Fruit fly (Drosophila melanogaster) whole organism, embryonic: ENCODE measurements around the gene CG17786.
A peak's percentile ranks its signal among the peaks of the same experiment; 100 is the strongest.

Experiments used
- Asciz ChIP-seq: fragments of 200-800 bp; sonication (Bioruptor generic); optimal IDR thresholded peaks from 2 replicates; lab custom pipeline; 2017; ENCODE audit warnings: missing biosample characterization, mild to moderate bottlenecking, missing genetic modification characterization, missing genetic modification reagents
- Blimp-1 ChIP-seq: fragments of 200-800 bp; sonication (Bioruptor generic); optimal IDR thresholded peaks from 3 replicates; lab custom pipeline; 2018; ENCODE audit warnings: missing biosample characterization, missing genetic modification characterization, mild to moderate bottlenecking, moderate library complexity, missing genetic modification reagents
- Bteb2 ChIP-seq: fragments of 200-800 bp; sonication (Bioruptor generic); optimal IDR thresholded peaks from 2 replicates; lab custom pipeline; 2016; ENCODE audit warnings: missing biosample characterization, missing genetic modification characterization
- CG11247 ChIP-seq: fragments of 200-800 bp; sonication (Bioruptor generic); IDR thresholded peaks from 2 replicates; pipeline ENCODE4 v1.3.6; 2022; ENCODE audit warnings: missing biosample characterization, missing genetic modification characterization
- CG12659 ChIP-seq: fragments of 200-800 bp; sonication (Bioruptor generic); optimal IDR thresholded peaks from 3 replicates; lab custom pipeline; 2017; ENCODE audit warnings: mild to moderate bottlenecking, missing biosample characterization, missing genetic modification reagents, missing genetic modification characterization
- CG14710 ChIP-seq: fragments of 200-800 bp; sonication (Bioruptor generic); optimal IDR thresholded peaks from 3 replicates; lab custom pipeline; 2019; ENCODE audit warnings: missing biosample characterization, mild to moderate bottlenecking, missing genetic modification characterization, moderate library complexity
- CG14965 ChIP-seq: fragments of 200-800 bp; sonication (Bioruptor generic); optimal IDR thresholded peaks from 2 replicates; lab custom pipeline; 2016; ENCODE audit warnings: missing biosample characterization, missing genetic modification characterization, borderline replicate concordance
- CG15696 ChIP-seq: fragments of 200-800 bp; sonication (Bioruptor generic); optimal IDR thresholded peaks from 2 replicates; lab custom pipeline; 2019; ENCODE audit warnings: missing biosample characterization, mild to moderate bottlenecking, missing genetic modification characterization, moderate library complexity
- CG16813 ChIP-seq: fragments of 200-800 bp; sonication (Bioruptor generic); IDR thresholded peaks from 3 replicates; pipeline ENCODE4 v1.3.6; 2022; ENCODE audit warnings: missing biosample characterization, missing genetic modification characterization; ENCODE audit not compliant: partially characterized antibody
- CG30403 ChIP-seq: fragments of 200-800 bp; sonication (Bioruptor generic); optimal IDR thresholded peaks from 3 replicates; lab custom pipeline; 2016; ENCODE audit warnings: missing biosample characterization, missing genetic modification characterization
- CG3726 ChIP-seq: fragments of 200-800 bp; sonication (Bioruptor generic); IDR thresholded peaks from 3 replicates; pipeline ENCODE4, ENCODE4 v1.3.6; 2022; ENCODE audit warnings: missing biosample characterization, missing genetic modification characterization
- CG3838 ChIP-seq: fragments of 200-800 bp; sonication (Bioruptor generic); optimal IDR thresholded peaks from 3 replicates; lab custom pipeline; 2016; ENCODE audit warnings: missing biosample characterization, missing genetic modification characterization
- CG4360 ChIP-seq: fragments of 200-800 bp; sonication (Bioruptor generic); IDR thresholded peaks from 2 replicates; pipeline ENCODE4 v1.3.6; 2022; ENCODE audit warnings: missing biosample characterization, missing genetic modification characterization
- CG43689 ChIP-seq: fragments of 200-800 bp; sonication (Bioruptor generic); IDR thresholded peaks from 2 replicates; pipeline ENCODE4 v1.3.6; 2022; ENCODE audit warnings: missing biosample characterization, missing genetic modification characterization
- CG5953 ChIP-seq: fragments of 200-800 bp; sonication (Bioruptor generic); IDR thresholded peaks from 2 replicates; pipeline ENCODE4 v1.3.6; 2022; ENCODE audit warnings: missing biosample characterization, missing genetic modification characterization
- CG6272 ChIP-seq: fragments of 200-800 bp; sonication (Bioruptor generic); IDR thresholded peaks from 2 replicates; pipeline ENCODE4 v1.3.6; 2022; ENCODE audit warnings: missing biosample characterization, missing genetic modification characterization
- CG6689 ChIP-seq: fragments of 200-800 bp; sonication (Bioruptor generic); IDR thresholded peaks from 2 replicates; pipeline ENCODE4 v1.3.6; 2022; ENCODE audit warnings: missing biosample characterization, missing genetic modification characterization
- CG7745 ChIP-seq: fragments of 200-800 bp; sonication (Bioruptor generic); optimal IDR thresholded peaks from 2 replicates; lab custom pipeline; 2018; ENCODE audit warnings: missing biosample characterization, mild to moderate bottlenecking, missing genetic modification characterization, moderate library complexity
- CHES-1-like ChIP-seq: fragments of 200-800 bp; sonication (Bioruptor generic); optimal IDR thresholded peaks from 2 replicates; lab custom pipeline; 2016; ENCODE audit warnings: missing biosample characterization, missing genetic modification characterization
- D19B ChIP-seq: fragments of 200-800 bp; sonication (Bioruptor generic); optimal IDR thresholded peaks from 2 replicates; lab custom pipeline; 2017; ENCODE audit warnings: missing biosample characterization, mild to moderate bottlenecking, missing genetic modification characterization
- Deaf1 ChIP-seq: fragments of 200-800 bp; optimal IDR thresholded peaks from 3 replicates; lab custom pipeline; 2019; ENCODE audit warnings: missing biosample characterization, mild to moderate bottlenecking, missing genetic modification characterization, moderate library complexity
- Dip2 ChIP-seq: fragments of 200-800 bp; sonication (Bioruptor generic); IDR thresholded peaks from 2 replicates; pipeline ENCODE4 v1.3.6; 2022; ENCODE audit warnings: missing biosample characterization, missing genetic modification characterization
- Drgx ChIP-seq: fragments of 200-800 bp; sonication (Bioruptor generic); IDR thresholded peaks from 2 replicates; pipeline ENCODE4 v1.3.6; 2022; ENCODE audit warnings: missing biosample characterization, missing genetic modification characterization
- HHEX ChIP-seq: fragments of 200-800 bp; sonication (Bioruptor generic); optimal IDR thresholded peaks from 3 replicates; lab custom pipeline; 2017; ENCODE audit warnings: missing biosample characterization, mild to moderate bottlenecking, missing genetic modification characterization, missing genetic modification reagents
- Hr3 ChIP-seq: fragments of 200-800 bp; sonication (Bioruptor generic); optimal IDR thresholded peaks from 3 replicates; lab custom pipeline; 2016; ENCODE audit warnings: missing biosample characterization, missing genetic modification characterization
- Hsf ChIP-seq: fragments of 200-800 bp; sonication (Bioruptor generic); optimal IDR thresholded peaks from 3 replicates; lab custom pipeline; 2016; ENCODE audit warnings: missing biosample characterization, missing genetic modification characterization
- Lhr ChIP-seq: fragments of 200-800 bp; sonication (Bioruptor generic); optimal IDR thresholded peaks from 3 replicates; lab custom pipeline; 2017; ENCODE audit warnings: mild to moderate bottlenecking, missing biosample characterization, missing genetic modification reagents, missing genetic modification characterization
- Sry-δ ChIP-seq: fragments of 200-800 bp; sonication (Bioruptor generic); optimal IDR thresholded peaks from 2 replicates; lab custom pipeline; 2016; ENCODE audit warnings: missing biosample characterization, missing genetic modification characterization
- Ssrp ChIP-seq: fragments of 200-800 bp; sonication (Bioruptor generic); optimal IDR thresholded peaks from 2 replicates; lab custom pipeline; 2018; ENCODE audit warnings: missing biosample characterization, mild to moderate bottlenecking, missing genetic modification characterization, moderate library complexity
- ato ChIP-seq: fragments of 200-800 bp; sonication (Bioruptor generic); IDR thresholded peaks from 2 replicates; pipeline ENCODE4 v1.3.6; 2022; ENCODE audit warnings: missing biosample characterization, missing genetic modification characterization; ENCODE audit not compliant: partially characterized antibody
- cg ChIP-seq: fragments of 200-800 bp; sonication (Bioruptor generic); optimal IDR thresholded peaks from 3 replicates; lab custom pipeline; 2019; ENCODE audit warnings: missing biosample characterization, mild to moderate bottlenecking, missing genetic modification characterization, moderate library complexity
- corto ChIP-seq: fragments of 200-800 bp; sonication (Bioruptor generic); optimal IDR thresholded peaks from 2 replicates; lab custom pipeline; 2016; ENCODE audit warnings: missing biosample characterization, mild to moderate bottlenecking, missing genetic modification characterization, moderate library complexity
- ewg ChIP-seq: fragments of 200-800 bp; sonication (Bioruptor generic); optimal IDR thresholded peaks from 3 replicates; lab custom pipeline; 2017; ENCODE audit warnings: mild to moderate bottlenecking, missing biosample characterization, missing genetic modification reagents, missing genetic modification characterization
- fd64A ChIP-seq: fragments of 200-800 bp; sonication (Bioruptor generic); optimal IDR thresholded peaks from 3 replicates; lab custom pipeline; 2018; ENCODE audit warnings: missing biosample characterization, mild to moderate bottlenecking, missing genetic modification characterization
- gce ChIP-seq: fragments of 200-800 bp; sonication (Bioruptor generic); IDR thresholded peaks from 3 replicates; pipeline ENCODE4 v1.3.6; 2022; ENCODE audit warnings: missing biosample characterization, missing genetic modification characterization
- gcm ChIP-seq: fragments of 200-800 bp; sonication (Bioruptor generic); optimal IDR thresholded peaks from 2 replicates; lab custom pipeline; 2019; ENCODE audit warnings: missing biosample characterization, mild to moderate bottlenecking, missing genetic modification characterization, moderate library complexity
- gt ChIP-seq: fragments of 200-800 bp; sonication (Bioruptor generic); IDR thresholded peaks from 2 replicates; pipeline ENCODE4 v1.3.6; 2022; ENCODE audit warnings: missing biosample characterization, missing genetic modification characterization
- hb ChIP-seq: fragments of 200-800 bp; sonication (Bioruptor generic); IDR thresholded peaks from 3 replicates; pipeline ENCODE4 v1.3.6; 2022; ENCODE audit warnings: missing biosample characterization, missing genetic modification characterization; ENCODE audit not compliant: partially characterized antibody
- her ChIP-seq: fragments of 200-800 bp; sonication (Bioruptor generic); optimal IDR thresholded peaks from 2 replicates; lab custom pipeline; 2016; ENCODE audit warnings: missing biosample characterization, missing genetic modification characterization
- jumu ChIP-seq: fragments of 200-800 bp; sonication (Bioruptor generic); optimal IDR thresholded peaks from 3 replicates; lab custom pipeline; 2016; ENCODE audit warnings: missing biosample characterization, missing genetic modification characterization
- lmd ChIP-seq: fragments of 200-800 bp; sonication (Bioruptor generic); IDR thresholded peaks from 2 replicates; pipeline ENCODE4 v1.3.6; 2022; ENCODE audit warnings: missing biosample characterization, missing genetic modification characterization
- pzg ChIP-seq: fragments of 200-800 bp; sonication (Bioruptor generic); optimal IDR thresholded peaks from 3 replicates; lab custom pipeline; 2018; ENCODE audit warnings: missing biosample characterization, mild to moderate bottlenecking, missing genetic modification characterization, moderate library complexity
- run ChIP-seq: fragments of 200-800 bp; sonication (Bioruptor generic); optimal IDR thresholded peaks from 3 replicates; lab custom pipeline; 2018; ENCODE audit warnings: missing biosample characterization, mild to moderate bottlenecking, missing genetic modification characterization
- sd ChIP-seq: fragments of 200-800 bp; sonication (Bioruptor generic); optimal IDR thresholded peaks from 3 replicates; lab custom pipeline; 2018; ENCODE audit warnings: missing biosample characterization, mild to moderate bottlenecking, missing genetic modification characterization, moderate library complexity
- sisA ChIP-seq: fragments of 200-800 bp; sonication (Bioruptor generic); IDR thresholded peaks from 2 replicates; pipeline ENCODE4 v1.3.6; 2022; ENCODE audit warnings: missing biosample characterization, missing genetic modification characterization
- wek ChIP-seq: fragments of 200-800 bp; sonication (Bioruptor generic); optimal IDR thresholded peaks from 3 replicates; lab custom pipeline; 2018; ENCODE audit warnings: missing biosample characterization, mild to moderate bottlenecking, missing genetic modification characterization, moderate library complexity
- wor ChIP-seq: fragments of 200-800 bp; sonication (Bioruptor generic); IDR thresholded peaks from 2 replicates; pipeline ENCODE4 v1.3.6; 2022; ENCODE audit warnings: missing biosample characterization, missing genetic modification characterization

The CG17786 gene

DNA sequence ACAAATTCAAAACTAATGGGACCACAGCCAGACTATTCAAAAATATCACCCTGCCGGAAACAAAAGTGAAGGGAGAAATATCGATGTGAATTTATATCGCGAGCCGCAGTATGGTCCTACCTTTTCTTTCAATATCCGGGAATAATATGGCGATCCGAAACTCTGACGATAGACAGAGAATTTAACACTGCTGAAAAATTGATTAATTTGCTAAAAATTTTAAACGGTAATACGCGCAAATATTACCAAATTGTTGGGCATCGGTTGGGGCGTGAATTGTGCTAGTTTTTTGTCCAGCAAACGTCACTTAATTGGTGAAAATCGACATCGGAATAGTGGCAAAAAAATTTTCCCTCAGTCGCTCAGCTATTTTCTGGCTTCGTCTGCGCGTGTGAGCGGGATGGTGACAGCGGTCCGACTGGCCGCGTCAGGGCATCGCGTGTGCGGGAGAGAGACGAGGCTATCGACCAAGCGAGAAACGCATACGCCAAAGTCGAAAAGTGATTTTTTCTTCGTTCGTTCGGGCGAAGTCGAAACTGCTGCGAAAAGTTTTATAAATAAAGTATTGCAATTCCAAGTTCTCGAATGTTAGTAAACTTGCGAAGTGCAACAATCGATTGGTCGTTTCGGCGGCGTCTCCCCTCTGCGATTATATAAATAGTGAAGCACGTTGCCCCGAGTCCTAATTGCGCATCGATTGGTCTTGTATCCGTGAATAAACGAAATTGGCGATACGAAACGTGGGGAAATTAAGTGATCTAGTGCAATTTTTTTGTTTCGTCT is 12.1 kb upstream of the CG17786 start, which contains the start of gene mask (continued):
- TF ChIP-seq HHEX (GFP tag; lab: Kevin White, UChicago) (peak; percentile 83), run (tag; lab: Kevin White, UChicago) (no peak), CG6689 (GFP tag; lab: Robert Waterston, UW) (0 out of 2 replicates have a peak, but pooled peaks have one; percentile 24), fd64A (GFP tag; lab: Kevin White, UChicago) (peak; percentile 25), CG7745 (no peak), Asciz (GFP tag; lab: Kevin White, UChicago) (peak; percentile 55), gce (GFP tag; lab: Robert Waterston, UW) (peak; percentile 79)
- TF ChIP-seq, all 482 proteins: peak for 384

DNA sequence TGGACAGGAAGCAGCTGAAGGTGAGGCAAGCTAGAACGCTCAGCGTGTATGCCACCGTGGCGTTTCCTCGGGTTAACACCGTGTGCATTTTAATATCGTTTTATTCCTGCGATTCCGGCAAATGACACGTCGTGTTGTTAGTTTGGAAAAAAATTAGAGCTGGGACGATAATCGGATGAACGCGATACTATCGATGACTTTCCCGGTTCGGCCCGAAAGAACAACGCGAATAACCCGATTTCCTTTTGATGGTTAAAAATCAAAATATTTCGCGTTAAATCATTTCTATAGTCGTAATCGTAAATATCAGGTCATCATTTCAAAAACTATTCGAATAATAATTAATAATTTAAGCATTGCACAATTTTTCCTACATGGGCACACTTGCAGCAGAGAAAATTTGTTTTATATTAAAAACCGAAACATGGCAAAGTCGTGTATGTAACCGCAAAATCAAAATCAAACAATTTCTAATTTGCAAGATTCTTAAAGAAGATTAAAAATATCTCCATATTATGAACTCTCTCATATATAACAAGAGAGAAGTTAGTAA is 11.4 kb upstream of the CG17786 start, which contains the start of gene Spase22-23:
Spase22-23 (minus strand) TSS at position 166 of the 553 bp plus-strand sequence.
- no peak for TF ChIP-seq ewg
- TF ChIP-seq CG15696 (tag; lab: Kevin White, UChicago), result no peak
- peak; percentile 83 for TF ChIP-seq Sry-δ
- TF ChIP-seq CG43689 (GFP tag; lab: Robert Waterston, UW), result no peak
- no peak for TF ChIP-seq CG14710 (tag; lab: Kevin White, UChicago)
- no peak for TF ChIP-seq D19B (GFP tag; lab: Kevin White, UChicago)
- no peak for TF ChIP-seq lmd
- no peak for TF ChIP-seq Ssrp (tag; lab: Kevin White, UChicago)
- no peak for TF ChIP-seq her (GFP tag; lab: Kevin White, UChicago)
- no peak; the same call in 1 of the 2 replicates for TF ChIP-seq CG11247
- no peak for TF ChIP-seq cg (GFP tag; lab: Kevin White, UChicago)
- peak; percentile 92 for TF ChIP-seq hb (GFP tag; lab: Robert Waterston, UW)
- no peak for TF ChIP-seq Bteb2 (GFP tag; lab: Kevin White, UChicago)
- no peak for TF ChIP-seq corto
- TF ChIP-seq CHES-1-like (GFP tag; lab: Kevin White, UChicago), result no peak
- TF ChIP-seq CG16813 (GFP tag; lab: Robert Waterston, UW), result peak; percentile 94
- no peak for TF ChIP-seq wor
- TF ChIP-seq pzg, result peak; percentile 20
- no peak for TF ChIP-seq CG12659 (GFP tag; lab: Kevin White, UChicago)
- no peak for TF ChIP-seq CG4360 (GFP tag; lab: Robert Waterston, UW)
- TF ChIP-seq sd (tag; lab: Kevin White, UChicago), result no peak
- TF ChIP-seq wek (GFP tag; lab: Kevin White, UChicago), result peak; percentile 15
- no peak for TF ChIP-seq Dip2 (GFP tag; lab: Robert Waterston, UW)
- TF ChIP-seq CG6272 (GFP tag; lab: Robert Waterston, UW), result no peak
- no peak for TF ChIP-seq jumu (GFP tag; lab: Kevin White, UChicago)
- TF ChIP-seq Hsf, result no peak
- no peak for TF ChIP-seq CG30403
- no peak for TF ChIP-seq Drgx (GFP tag; lab: Robert Waterston, UW)
- TF ChIP-seq CG5953 (GFP tag; lab: Robert Waterston, UW), result no peak
- TF ChIP-seq Blimp-1 (GFP tag; lab: Kevin White, UChicago), result no peak
- TF ChIP-seq ato (GFP tag; lab: Robert Waterston, UW), result peak; percentile 89
- TF ChIP-seq gt (GFP tag; lab: Robert Waterston, UW), result no peak
- no peak for TF ChIP-seq Hr3 (GFP tag; lab: Kevin White, UChicago)
- TF ChIP-seq CG3838 (GFP tag; lab: Kevin White, UChicago), result no peak
- TF ChIP-seq CG3726, result no peak
- no peak for TF ChIP-seq Lhr (GFP tag; lab: Kevin White, UChicago)
- no peak for TF ChIP-seq sisA (GFP tag; lab: Robert Waterston, UW)
- TF ChIP-seq gcm (GFP tag; lab: Kevin White, UChicago), result no peak
- TF ChIP-seq CG14965 (GFP tag; lab: Kevin White, UChicago), result no peak
- no peak for TF ChIP-seq Deaf1 (tag; lab: Kevin White, UChicago)
